Worm (Caenorhabditis elegans) whole organism, L4 larva: Measurements from ENCODE around the gene vang-1.

Experiments used
- Y48G9A.11 ChIP-seq: fragments of 200-800 bp; sonication (Bioruptor generic); IDR thresholded peaks from 2 replicates; pipeline ENCODE4 v1.3.6; 2022; ENCODE audit warnings: missing genetic modification reagents, missing genetic modification characterization, missing compliant biosample characterization
- ceh-82 ChIP-seq: sonication (generic microtip); optimal IDR thresholded peaks from 2 replicates; lab custom pipeline; 2017; ENCODE audit warnings: missing biosample characterization, missing genetic modification characterization
- daf-16 ChIP-seq, 3 experiments: sonication (generic microtip); optimal IDR thresholded peaks; 2 replicates each; lab custom pipeline; 2016 to 2017; ENCODE audit warnings: missing genetic modification characterization in 3 of 3, missing genetic modification reagents in 3 of 3, mild to moderate bottlenecking in 2 of 3, missing compliant biosample characterization in 2 of 3, missing biosample characterization in 1 of 3, moderate library complexity in 1 of 3
- lin-29 ChIP-seq: fragments of 200-800 bp; sonication (Bioruptor generic); IDR thresholded peaks from 2 replicates; pipeline ENCODE4 v1.3.6; 2022; ENCODE audit warnings: missing genetic modification reagents, missing genetic modification characterization, missing compliant biosample characterization
- lin-39 ChIP-seq: fragments of 150-350 bp; optimal IDR thresholded peaks from 2 replicates; lab custom pipeline; 2014; ENCODE audit warnings: missing biosample characterization, missing genetic modification reagents, missing genetic modification characterization
- mep-1 ChIP-seq: fragments of 150-350 bp; sonication (generic microtip); optimal IDR thresholded peaks from 3 replicates; lab custom pipeline; 2014; ENCODE audit warnings: missing biosample characterization, missing genetic modification characterization
- nhr-237 ChIP-seq: sonication (generic microtip); optimal IDR thresholded peaks from 2 replicates; lab custom pipeline; 2017; ENCODE audit warnings: missing biosample characterization, missing genetic modification characterization
- nhr-25 ChIP-seq: sonication (generic microtip); optimal IDR thresholded peaks from 2 replicates; lab custom pipeline; 2017; ENCODE audit warnings: missing genetic modification characterization, mild to moderate bottlenecking, missing compliant biosample characterization, antibody characterized with exemption, moderate library complexity, borderline replicate concordance; ENCODE audit not compliant: insufficient read depth
- nhr-76 ChIP-seq: fragments of 150-350 bp; optimal IDR thresholded peaks from 2 replicates; lab custom pipeline; 2014; ENCODE audit warnings: missing biosample characterization, missing genetic modification characterization
- php-3 ChIP-seq: fragments of 200-800 bp; sonication (Bioruptor generic); IDR thresholded peaks from 2 replicates; pipeline ENCODE4 v1.3.6; 2022; ENCODE audit warnings: missing genetic modification reagents, missing genetic modification characterization, missing compliant biosample characterization
- rbr-2 ChIP-seq: sonication (generic microtip); optimal IDR thresholded peaks from 2 replicates; lab custom pipeline; 2016; ENCODE audit warnings: missing genotype, missing genetic modification characterization, missing compliant biosample characterization
- unc-39 ChIP-seq: sonication (generic microtip); optimal IDR thresholded peaks from 2 replicates; lab custom pipeline; 2017; ENCODE audit warnings: missing biosample characterization, missing genetic modification characterization
- zfp-2 ChIP-seq: sonication (generic microtip); optimal IDR thresholded peaks from 2 replicates; lab custom pipeline; 2016; ENCODE audit warnings: mild to moderate bottlenecking, missing genetic modification characterization, missing compliant biosample characterization

DNA sequence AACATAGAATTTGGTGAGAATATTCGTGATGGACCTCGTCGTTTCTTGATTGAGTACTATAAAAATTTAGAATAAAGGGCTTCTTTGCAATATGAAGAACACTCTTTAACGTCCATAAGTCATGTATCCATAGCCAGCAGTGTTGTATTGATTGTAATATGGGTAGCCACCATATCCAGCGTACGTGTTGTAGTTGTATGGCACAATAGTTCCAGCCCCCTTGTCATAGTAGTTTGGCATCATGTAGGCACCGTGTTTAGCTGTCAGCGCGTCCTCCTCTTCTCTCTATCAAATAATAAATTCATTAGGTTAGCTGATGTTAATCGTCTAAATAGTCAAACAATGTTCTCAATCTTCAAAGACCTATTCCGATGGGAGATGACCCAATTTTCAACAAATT lies 12.4 kb upstream of the vang-1 start:
- no peak for TF ChIP-seq lin-29 (GFP tag; lab: Robert Waterston, UW)
- no peak for TF ChIP-seq nhr-76
- TF ChIP-seq lin-39 (tag; lab: Kevin White, UChicago) = no peak
- TF ChIP-seq rbr-2 = no peak
- no peak for TF ChIP-seq unc-39 (tag; lab: Kevin White, UChicago)
- TF ChIP-seq Y48G9A.11 (GFP tag; lab: Robert Waterston, UW) = no peak
- no peak for TF ChIP-seq php-3 (GFP tag; lab: Robert Waterston, UW)
- TF ChIP-seq ceh-82 (tag; lab: Kevin White, UChicago) = no peak
- no peak for TF ChIP-seq nhr-237 (tag; lab: Kevin White, UChicago)
- TF ChIP-seq nhr-25 (tag; lab: Kevin White, UChicago) = no peak
- no peak for TF ChIP-seq mep-1 (tag; lab: Kevin White, UChicago)
- no peak for TF ChIP-seq daf-16 (GFP tag; optimal IDR thresholded peaks at IDR 0.05; lab: Kevin White, UChicago)
- TF ChIP-seq daf-16 (tag; optimal IDR thresholded peaks at IDR 0.05; lab: Kevin White, UChicago) = no peak
- no peak for TF ChIP-seq zfp-2 (tag; lab: Kevin White, UChicago)
